Worm (Caenorhabditis elegans) whole organism, L4/young adult: ENCODE measurements around the gene C50E3.12.

ENCODE experiments used
- W03F9.2 ChIP-seq: fragments of 150-350 bp; optimal IDR thresholded peaks from 2 replicates; lab custom pipeline; 2014; ENCODE audit warnings: missing biosample characterization, missing genetic modification characterization
- dao-5 ChIP-seq: sonication (generic microtip); optimal IDR thresholded peaks from 2 replicates; lab custom pipeline; 2016; ENCODE audit warnings: missing genotype, missing genetic modification characterization, moderate library complexity, missing compliant biosample characterization
- him-1 ChIP-seq: sonication (generic microtip); optimal IDR thresholded peaks from 2 replicates; lab custom pipeline; 2016; ENCODE audit warnings: missing genotype, missing genetic modification reagents, missing genetic modification characterization, missing compliant biosample characterization

C50E3.12 gene

ce11 chrV:7595132-7595531 lies 26.7 kb downstream of the C50E3.12 start:
- no peak for TF ChIP-seq W03F9.2 (tag; lab: Kevin White, UChicago)
- TF ChIP-seq him-1 (tag; lab: Kevin White, UChicago): no peak
- no peak for TF ChIP-seq dao-5 (tag; lab: Kevin White, UChicago)

- TF ChIP-seq W03F9.2 (tag; lab: Kevin White, UChicago) (no peak), dao-5 (tag; lab: Kevin White, UChicago) (no peak), him-1 (tag; lab: Kevin White, UChicago) (no peak)
Measured at ce11 chrV:7590454-7590853, 31.4 kb downstream of the C50E3.12 start, which contains the start of gene C50E3.6. TSS of gene C50E3.6 (minus strand) at chrV:7590554.

ce11 chrV:7587637-7588036 lies 34.2 kb downstream of the C50E3.12 start, which contains the start of the genes F19F10.11 and C50E3.5:
TSS of gene F19F10.11 (minus strand) at chrV:7587704.
TSS of gene C50E3.5 (plus strand) at chrV:7587996.
- TF ChIP-seq dao-5 (tag; lab: Kevin White, UChicago) (no peak), W03F9.2 (tag; lab: Kevin White, UChicago) (peak; percentile 64), him-1 (tag; lab: Kevin White, UChicago) (no peak)

ce11 chrV:7580378-7580777 lies 41.5 kb downstream of the C50E3.12 start, which contains the start of gene ets-6:
TSS of gene ets-6 (minus strand) at chrV:7580546.
- TF ChIP-seq dao-5 (tag; lab: Kevin White, UChicago): no peak
- TF ChIP-seq him-1 (tag; lab: Kevin White, UChicago): no peak
- TF ChIP-seq W03F9.2 (tag; lab: Kevin White, UChicago): peak; percentile 28

- TF ChIP-seq W03F9.2 (tag; lab: Kevin White, UChicago): no peak
- no peak for TF ChIP-seq dao-5 (tag; lab: Kevin White, UChicago)
- no peak for TF ChIP-seq him-1 (tag; lab: Kevin White, UChicago)
Measured at ce11 chrV:7575563-7575962, 46.3 kb downstream of the C50E3.12 start, which contains the start of the genes snu-66 and ints-9. TSS of gene snu-66 (minus strand) at chrV:7575670. TSS of gene ints-9 (plus strand) at chrV:7575802.

- TF ChIP-seq dao-5 (tag; lab: Kevin White, UChicago): no peak
- TF ChIP-seq W03F9.2 (tag; lab: Kevin White, UChicago): no peak
- no peak for TF ChIP-seq him-1 (tag; lab: Kevin White, UChicago)
Measured at ce11 chrV:7570955-7571354, 50.9 kb downstream of the C50E3.12 start, which contains the start of gene F19F10.14. TSS of gene F19F10.14 (minus strand) at chrV:7571055.
